Fruit fly (Drosophila melanogaster): ENCODE results near the gene Sidpn.

- TF ChIP-seq CG16779 (tag; optimal IDR thresholded peaks at IDR 0.05) (no peak), net (GFP tag; optimal IDR thresholded peaks at IDR 0.05) (no peak)
Observed at dm6 chr2L:18982826-18983758, 44.4 kb upstream of the Sidpn start.

Data from whole organism, prepupa.